Worm (Caenorhabditis elegans): ENCODE data around the gene K05D4.9.

Gene K05D4.9

ce11 chrV:16160087-16160486, 11.5 kb downstream of the K05D4.9 start:
- no peak for TF ChIP-seq dao-5 (tag; optimal IDR thresholded peaks at IDR 0.05)
- TF ChIP-seq him-1 (tag; optimal IDR thresholded peaks at IDR 0.05) = no peak
- TF ChIP-seq W03F9.2 (tag; optimal IDR thresholded peaks at IDR 0.05) = no peak

ce11 chrV:16159594-16159993, 12.0 kb downstream of the K05D4.9 start, which contains the start of gene F10A3.17:
Gene F10A3.17 (minus strand): TSS chrV:16159694.
- TF ChIP-seq him-1 (tag; optimal IDR thresholded peaks at IDR 0.05) = no peak
- no peak for TF ChIP-seq dao-5 (tag; optimal IDR thresholded peaks at IDR 0.05)
- TF ChIP-seq W03F9.2 (tag; optimal IDR thresholded peaks at IDR 0.05) = no peak

- TF ChIP-seq him-1 (tag; optimal IDR thresholded peaks at IDR 0.05) (no peak), dao-5 (tag; optimal IDR thresholded peaks at IDR 0.05) (no peak), W03F9.2 (tag; optimal IDR thresholded peaks at IDR 0.05) (no peak)
Observed at ce11 chrV:16158391-16158790, 13.2 kb downstream of the K05D4.9 start, which contains the start of gene str-99. Gene str-99 (minus strand): TSS chrV:16158491.

ce11 chrV:16155111-16155510, 16.5 kb downstream of the K05D4.9 start, which contains the start of gene str-97:
Gene str-97 (minus strand): TSS chrV:16155211.
- TF ChIP-seq him-1 (tag; optimal IDR thresholded peaks at IDR 0.05) (no peak), dao-5 (tag; optimal IDR thresholded peaks at IDR 0.05) (no peak), W03F9.2 (tag; optimal IDR thresholded peaks at IDR 0.05) (no peak)

- no peak for TF ChIP-seq him-1 (tag; optimal IDR thresholded peaks at IDR 0.05)
Observed at ce11 chrV:16153375-16153774, 18.2 kb downstream of the K05D4.9 start, which contains the start of gene str-254. Gene str-254 (minus strand): TSS chrV:16153475.

ce11 chrV:16148805-16149204, 22.8 kb downstream of the K05D4.9 start, which contains the start of gene F10A3.4:
Gene F10A3.4 (plus strand): TSS chrV:16149105.
- no peak for TF ChIP-seq him-1 (tag; optimal IDR thresholded peaks at IDR 0.05)
- TF ChIP-seq dao-5 (tag; optimal IDR thresholded peaks at IDR 0.05) = no peak

ce11 chrV:16145009-16145408, 26.6 kb downstream of the K05D4.9 start:
- TF ChIP-seq him-1 (tag; optimal IDR thresholded peaks at IDR 0.05) (no peak), W03F9.2 (tag; optimal IDR thresholded peaks at IDR 0.05) (no peak), dao-5 (tag; optimal IDR thresholded peaks at IDR 0.05) (no peak)

- TF ChIP-seq dao-5 (tag; optimal IDR thresholded peaks at IDR 0.05) (no peak), W03F9.2 (tag; optimal IDR thresholded peaks at IDR 0.05) (no peak), him-1 (tag; optimal IDR thresholded peaks at IDR 0.05) (no peak)
Observed at ce11 chrV:16143066-16143581, 28.5 kb downstream of the K05D4.9 start, which contains the start of gene fbxa-88. Gene fbxa-88 (minus strand): TSS chrV:16143116.

- TF ChIP-seq dao-5 (tag; optimal IDR thresholded peaks at IDR 0.05) (no peak), W03F9.2 (tag; optimal IDR thresholded peaks at IDR 0.05) (no peak), him-1 (tag; optimal IDR thresholded peaks at IDR 0.05) (no peak)
Observed at ce11 chrV:16142371-16142770, 29.2 kb downstream of the K05D4.9 start, which contains the start of gene fbxa-18. Gene fbxa-18 (plus strand): TSS chrV:16142671.

- no peak for TF ChIP-seq W03F9.2 (tag; optimal IDR thresholded peaks at IDR 0.05)
- no peak for TF ChIP-seq dao-5 (tag; optimal IDR thresholded peaks at IDR 0.05)
- no peak for TF ChIP-seq him-1 (tag; optimal IDR thresholded peaks at IDR 0.05)
Observed at ce11 chrV:16141071-16141470, 30.6 kb downstream of the K05D4.9 start, which contains the start of gene clc-32. Gene clc-32 (minus strand): TSS chrV:16141171.

ce11 chrV:16139529-16139928, 32.1 kb downstream of the K05D4.9 start, which contains the start of gene clc-11:
Gene clc-11 (minus strand): TSS chrV:16139629.
- TF ChIP-seq him-1 (tag; optimal IDR thresholded peaks at IDR 0.05) (no peak), dao-5 (tag; optimal IDR thresholded peaks at IDR 0.05) (no peak), W03F9.2 (tag; optimal IDR thresholded peaks at IDR 0.05) (no peak)

ce11 chrV:16137043-16137442, 34.6 kb downstream of the K05D4.9 start, which contains the start of gene F44G3.7:
Gene F44G3.7 (minus strand): TSS chrV:16137143.
- TF ChIP-seq dao-5 (tag; optimal IDR thresholded peaks at IDR 0.05) (no peak), him-1 (tag; optimal IDR thresholded peaks at IDR 0.05) (no peak), W03F9.2 (tag; optimal IDR thresholded peaks at IDR 0.05) (no peak)

- TF ChIP-seq him-1 (tag; optimal IDR thresholded peaks at IDR 0.05) = no peak
- no peak for TF ChIP-seq dao-5 (tag; optimal IDR thresholded peaks at IDR 0.05)
- TF ChIP-seq W03F9.2 (tag; optimal IDR thresholded peaks at IDR 0.05) = no peak
Observed at ce11 chrV:16132705-16133104, 38.9 kb downstream of the K05D4.9 start, which contains the start of gene fbxa-144. Gene fbxa-144 (minus strand): TSS chrV:16132805.

ce11 chrV:16132215-16132614, 39.4 kb downstream of the K05D4.9 start:
- TF ChIP-seq W03F9.2 (tag; optimal IDR thresholded peaks at IDR 0.05) = no peak
- TF ChIP-seq dao-5 (tag; optimal IDR thresholded peaks at IDR 0.05) = no peak
- TF ChIP-seq him-1 (tag; optimal IDR thresholded peaks at IDR 0.05) = no peak

ce11 chrV:16131249-16131648, 40.4 kb downstream of the K05D4.9 start, which contains the start of gene fbxa-142:
Gene fbxa-142 (minus strand): TSS chrV:16131349.
- TF ChIP-seq dao-5 (tag; optimal IDR thresholded peaks at IDR 0.05) (no peak), him-1 (tag; optimal IDR thresholded peaks at IDR 0.05) (no peak), W03F9.2 (tag; optimal IDR thresholded peaks at IDR 0.05) (no peak)

All from whole organism, L4/young adult.